Fruit fly (Drosophila melanogaster): ENCODE data around the gene slgA.

slgA gene

dm6 chrX:21337057-21337456 lies 36.7 kb upstream of the slgA start (continued):
- TF ChIP-seq kni (GFP tag; optimal IDR thresholded peaks at IDR 0.05) (no peak), YL-1 (GFP tag; optimal IDR thresholded peaks at IDR 0.05) (no peak), ac (GFP tag; optimal IDR thresholded peaks at IDR 0.05) (no peak), emc (GFP tag; optimal IDR thresholded peaks at IDR 0.05) (no peak)

- TF ChIP-seq CG33557 (GFP tag; optimal IDR thresholded peaks at IDR 0.05) (no peak), CG4360 (GFP tag; IDR thresholded peaks at IDR 0.05) (0 out of 2 replicates have a peak, but pooled peaks have one; percentile 27), lola (GFP tag; optimal IDR thresholded peaks at IDR 0.05) (no peak), E2f1 (GFP tag; IDR thresholded peaks at IDR 0.05) (no peak), Jarid2 (GFP tag; optimal IDR thresholded peaks at IDR 0.05) (no peak), TFAM (GFP tag; optimal IDR thresholded peaks at IDR 0.05) (no peak), otp (GFP tag; IDR thresholded peaks at IDR 0.05) (no peak), CG11456 (GFP tag; IDR thresholded peaks at IDR 0.05) (no peak), chinmo (GFP tag; IDR thresholded peaks at IDR 0.05; ENCODE audit: partially characterized antibody) (0 out of 4 replicates have a peak, but pooled peaks have one; percentile 18), CG13894 (tag; optimal IDR thresholded peaks at IDR 0.05) (no peak), Opbp (GFP tag; IDR thresholded peaks at IDR 0.05; ENCODE audit: partially characterized antibody) (no peak), HmgD (GFP tag; optimal IDR thresholded peaks at IDR 0.05) (no peak), pnt (GFP tag; optimal IDR thresholded peaks at IDR 0.05) (no peak), CG4730 (GFP tag; IDR thresholded peaks at IDR 0.05) (no peak), yki (optimal IDR thresholded peaks at IDR 0.05) (no peak), CG12391 (tag; optimal IDR thresholded peaks at IDR 0.05) (no peak), Nf-YB (GFP tag; optimal IDR thresholded peaks at IDR 0.05) (no peak), onecut (GFP tag; IDR thresholded peaks at IDR 0.05) (peak; percentile 92), CG13287 (GFP tag; IDR thresholded peaks at IDR 0.05; ENCODE audit: partially characterized antibody) (no peak), D (optimal IDR thresholded peaks at IDR 0.05) (no peak), D (GFP tag; optimal IDR thresholded peaks at IDR 0.05) (no peak), Mes4 (GFP tag; optimal IDR thresholded peaks at IDR 0.05) (no peak), schlank (tag; optimal IDR thresholded peaks at IDR 0.05) (no peak), Doc3 (GFP tag; IDR thresholded peaks at IDR 0.05; ENCODE audit: partially characterized antibody) (no peak), maf-S (GFP tag; optimal IDR thresholded peaks at IDR 0.05) (no peak), CG18599 (GFP tag; optimal IDR thresholded peaks at IDR 0.05) (peak; percentile 11), CG4404 (GFP tag; IDR thresholded peaks at IDR 0.05) (no peak), Mad (GFP tag; optimal IDR thresholded peaks at IDR 0.05) (no peak), CG12236 (GFP tag; optimal IDR thresholded peaks at IDR 0.05) (no peak), ranshi (GFP tag; IDR thresholded peaks at IDR 0.05) (no peak), klu (GFP tag; IDR thresholded peaks at IDR 0.05) (no peak), CG3726 (GFP tag; IDR thresholded peaks at IDR 0.05) (no peak), lbe (GFP tag; optimal IDR thresholded peaks at IDR 0.05) (no peak), ewg (GFP tag; optimal IDR thresholded peaks at IDR 0.05) (peak; percentile 86), Dad (GFP tag; optimal IDR thresholded peaks at IDR 0.05) (no peak), Med (GFP tag) (peak; percentile 33), insv (GFP tag; optimal IDR thresholded peaks at IDR 0.05) (no peak), bsh (GFP tag; optimal IDR thresholded peaks at IDR 0.05) (peak in 1 of 2 experiments; percentile 5), CG2129 (GFP tag; IDR thresholded peaks at IDR 0.05; ENCODE audit: partially characterized antibody) (no peak), CG2712 (tag; optimal IDR thresholded peaks at IDR 0.05) (no peak), eve (GFP tag; optimal IDR thresholded peaks at IDR 0.05) (no peak), ab (GFP tag; optimal IDR thresholded peaks at IDR 0.05) (no peak), fd3F (GFP tag; optimal IDR thresholded peaks at IDR 0.05) (no peak), CG34376 (GFP tag; optimal IDR thresholded peaks at IDR 0.05) (no peak), dmrt99B (tag; optimal IDR thresholded peaks at IDR 0.05) (no peak), ci (GFP tag; IDR thresholded peaks at IDR 0.05) (no peak)
Measured at dm6 chrX:21338153-21338552, 35.6 kb upstream of the slgA start.

Measured in whole organism, embryonic.